Worm (Caenorhabditis elegans): ENCODE results near the gene F53H1.3.

DNA sequence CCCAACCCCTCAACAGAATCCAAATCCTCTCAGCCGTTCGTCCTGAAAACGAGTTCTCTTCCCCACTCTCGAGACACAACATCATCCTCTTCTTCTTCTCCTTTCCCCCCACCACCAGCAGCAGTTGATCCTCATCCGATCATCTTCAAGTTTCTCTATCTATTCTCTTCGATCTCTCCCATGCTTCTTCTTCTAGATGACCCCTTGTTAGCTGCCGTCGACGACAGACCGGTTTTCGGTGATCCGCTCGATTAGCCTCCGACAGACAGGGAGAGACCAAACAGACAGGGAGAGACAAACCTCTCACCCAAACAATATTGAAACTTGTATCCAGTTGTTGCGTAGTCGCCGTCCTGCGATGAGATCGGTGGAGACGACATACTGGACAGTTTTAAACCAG is 42.3 kb downstream of the F53H1.3 start:
- TF ChIP-seq elt-1 (tag; optimal IDR thresholded peaks at IDR 0.05; ENCODE audit: borderline replicate concordance, insufficient read depth) (no peak), unc-39 (tag; optimal IDR thresholded peaks at IDR 0.05) (no peak), lin-13 (tag; optimal IDR thresholded peaks at IDR 0.05) (no peak), ztf-11 (tag; optimal IDR thresholded peaks at IDR 0.05) (no peak), mab-5 (tag; optimal IDR thresholded peaks at IDR 0.05) (no peak), flh-1 (GFP tag; optimal IDR thresholded peaks at IDR 0.05) (no peak), unc-62 (GFP tag; optimal IDR thresholded peaks at IDR 0.05) (no peak), nhr-237 (tag; optimal IDR thresholded peaks at IDR 0.05) (no peak), ham-2 (GFP tag; optimal IDR thresholded peaks at IDR 0.05) (no peak), blmp-1 (tag; optimal IDR thresholded peaks at IDR 0.05) (no peak), nhr-28 (tag; optimal IDR thresholded peaks at IDR 0.05) (no peak)
